Fruit fly (Drosophila melanogaster) whole organism, wandering third instar larva: ENCODE results near the gene Lsm12a.

Source experiments
- Abd-B ChIP-seq: fragments of >200 bp; optimal IDR thresholded peaks from 2 replicates; lab custom pipeline; 2017; ENCODE audit warnings: missing biosample characterization, missing genetic modification characterization
- CrebA ChIP-seq: fragments of 200-800 bp; sonication (Bioruptor generic); optimal IDR thresholded peaks from 2 replicates; lab custom pipeline; 2016; ENCODE audit warnings: missing biosample characterization, mild to moderate bottlenecking, missing genetic modification characterization, borderline replicate concordance
- Dfd ChIP-seq: fragments of >200 bp; optimal IDR thresholded peaks from 2 replicates; lab custom pipeline; 2017; ENCODE audit warnings: missing biosample characterization, missing genetic modification characterization
- Dif ChIP-seq: fragments of 200-275, 200-300 bp; sonication (Bioruptor generic); optimal IDR thresholded peaks from 2 replicates; lab custom pipeline; 2018; ENCODE audit warnings: missing biosample characterization, missing genetic modification characterization; ENCODE audit not compliant: partially characterized antibody
- GATAd ChIP-seq: sonication (Bioruptor generic); optimal IDR thresholded peaks from 2 replicates; lab custom pipeline; 2016; ENCODE audit warnings: missing biosample characterization, missing genetic modification characterization
- HLH106 ChIP-seq: fragments of 200-800 bp; optimal IDR thresholded peaks from 3 replicates; lab custom pipeline; 2019; ENCODE audit warnings: missing biosample characterization, mild to moderate bottlenecking, missing genetic modification characterization, moderate library complexity
- Hnf4 ChIP-seq: fragments of 200-800 bp; sonication (Bioruptor generic); optimal IDR thresholded peaks from 2 replicates; lab custom pipeline; 2016; ENCODE audit warnings: missing biosample characterization, mild to moderate bottlenecking, missing genetic modification characterization
- Hr83 ChIP-seq: fragments of 200-300 bp; sonication (Bioruptor generic); optimal IDR thresholded peaks from 2 replicates; lab custom pipeline; 2016; ENCODE audit warnings: missing biosample characterization, mild to moderate bottlenecking, missing genetic modification characterization, moderate library complexity; ENCODE audit not compliant: poor library complexity, severe bottlenecking
- Jra ChIP-seq: sonication (Bioruptor generic); optimal IDR thresholded peaks from 2 replicates; lab custom pipeline; 2016; ENCODE audit warnings: missing biosample characterization, missing genetic modification characterization
- Mio ChIP-seq: sonication (Bioruptor generic); optimal IDR thresholded peaks from 2 replicates; lab custom pipeline; 2016; ENCODE audit warnings: missing biosample characterization, missing genetic modification characterization
- N ChIP-seq: fragments of >200 bp; optimal IDR thresholded peaks from 2 replicates; lab custom pipeline; 2018; ENCODE audit warnings: missing biosample characterization, missing external identifiers, missing genetic modification characterization
- OdsH ChIP-seq: fragments of 200-800 bp; sonication (Bioruptor generic); optimal IDR thresholded peaks from 2 replicates; lab custom pipeline; 2016; ENCODE audit warnings: missing biosample characterization, mild to moderate bottlenecking, missing genetic modification characterization
- Rel ChIP-seq, 2 experiments: fragments of 200-800 bp; sonication (Bioruptor generic) in 1 of 2; optimal IDR thresholded peaks; 2 replicates in 1 of 2; 3 replicates in 1 of 2; lab custom pipeline; 2016 to 2019; ENCODE audit warnings: mild to moderate bottlenecking in 2 of 2, missing biosample characterization in 2 of 2, missing genetic modification characterization in 2 of 2, moderate library complexity in 1 of 2
- Sp1 ChIP-seq: fragments of 200-800 bp; sonication (Bioruptor generic); optimal IDR thresholded peaks from 3 replicates; lab custom pipeline; 2019; ENCODE audit warnings: missing biosample characterization, mild to moderate bottlenecking, missing genetic modification characterization, moderate library complexity
- Vsx2 ChIP-seq: fragments of 200-300, 225-300 bp; sonication (Bioruptor generic); optimal IDR thresholded peaks from 2 replicates; lab custom pipeline; 2018; ENCODE audit warnings: missing biosample characterization, missing genetic modification characterization; ENCODE audit not compliant: partially characterized antibody
- brk ChIP-seq: fragments of 200-800 bp; sonication (Bioruptor generic); optimal IDR thresholded peaks from 2 replicates; lab custom pipeline; 2016; ENCODE audit warnings: missing biosample characterization, mild to moderate bottlenecking, missing genetic modification characterization
- dl ChIP-seq, 2 experiments: fragments of 175-275, 200-275 bp in 1 of 2; fragments of 200-275 bp in 1 of 2; sonication (Bioruptor generic); optimal IDR thresholded peaks; lab custom pipeline; 2018; ENCODE audit warnings: mild to moderate bottlenecking in 2 of 2, missing biosample characterization in 2 of 2, missing genetic modification characterization in 2 of 2, moderate library complexity in 2 of 2; ENCODE audit not compliant: partially characterized antibody in 2 of 2, insufficient read depth in 1 of 2
- dmrt93B ChIP-seq: fragments of 200-800 bp; sonication (Bioruptor generic); optimal IDR thresholded peaks from 2 replicates; lab custom pipeline; 2018; ENCODE audit warnings: missing biosample characterization, mild to moderate bottlenecking, missing genetic modification characterization
- dsf ChIP-seq: sonication (Bioruptor generic); optimal IDR thresholded peaks from 2 replicates; lab custom pipeline; 2016; ENCODE audit warnings: missing biosample characterization, missing genetic modification characterization, borderline replicate concordance
- ey ChIP-seq: fragments of 200-800 bp; sonication (Bioruptor generic); optimal IDR thresholded peaks from 2 replicates; lab custom pipeline; 2016; ENCODE audit warnings: missing biosample characterization, missing genetic modification characterization
- foxo ChIP-seq, 2 experiments: fragments of 200-800 bp; sonication (Bioruptor generic); optimal IDR thresholded peaks; 2 replicates in 1 of 2; 3 replicates in 1 of 2; lab custom pipeline; 2016 to 2017; ENCODE audit warnings: missing biosample characterization in 2 of 2, missing genetic modification characterization in 2 of 2
- fru ChIP-seq: fragments of 200-800 bp; sonication (Bioruptor generic); optimal IDR thresholded peaks from 3 replicates; lab custom pipeline; 2016; ENCODE audit warnings: missing biosample characterization, mild to moderate bottlenecking, missing genetic modification characterization
- h ChIP-seq: fragments of 200-800 bp; sonication (Bioruptor generic); optimal IDR thresholded peaks from 3 replicates; lab custom pipeline; 2016; ENCODE audit warnings: missing biosample characterization, mild to moderate bottlenecking, missing genetic modification characterization
- jim ChIP-seq: fragments of 175-275, 200-325 bp; sonication (Bioruptor generic); optimal IDR thresholded peaks from 2 replicates; lab custom pipeline; 2016; ENCODE audit warnings: missing biosample characterization, mild to moderate bottlenecking, missing genetic modification characterization
- lola ChIP-seq: fragments of >200 bp; optimal IDR thresholded peaks from 2 replicates; lab custom pipeline; 2017; ENCODE audit warnings: missing biosample characterization, missing genetic modification characterization
- pan ChIP-seq: fragments of >200 bp; optimal IDR thresholded peaks from 2 replicates; lab custom pipeline; 2017
- psq ChIP-seq: fragments of 200-800 bp; sonication (Bioruptor generic); optimal IDR thresholded peaks from 3 replicates; lab custom pipeline; 2017; ENCODE audit warnings: missing biosample characterization, mild to moderate bottlenecking, missing genetic modification characterization, moderate library complexity
- rgr ChIP-seq: fragments of 200-800 bp; sonication (Bioruptor generic); optimal IDR thresholded peaks from 3 replicates; lab custom pipeline; 2016; ENCODE audit warnings: missing biosample characterization, mild to moderate bottlenecking, missing genetic modification characterization
- sage ChIP-seq: fragments of 200-800 bp; sonication (Bioruptor generic); optimal IDR thresholded peaks from 2 replicates; lab custom pipeline; 2016; ENCODE audit warnings: missing biosample characterization, mild to moderate bottlenecking, missing genetic modification characterization
- sv ChIP-seq: fragments of 200-800 bp; sonication (Bioruptor generic); optimal IDR thresholded peaks from 3 replicates; lab custom pipeline; 2016; ENCODE audit warnings: missing biosample characterization, missing genetic modification characterization
- tai ChIP-seq: sonication (Bioruptor generic); optimal IDR thresholded peaks from 2 replicates; lab custom pipeline; 2016; ENCODE audit warnings: missing biosample characterization, missing genetic modification characterization
- usp ChIP-seq: fragments of >200 bp; optimal IDR thresholded peaks from 2 replicates; lab custom pipeline; 2017; ENCODE audit warnings: missing biosample characterization, missing genetic modification characterization
- woc ChIP-seq: sonication (Bioruptor generic); optimal IDR thresholded peaks from 2 replicates; lab custom pipeline; 2016; ENCODE audit warnings: missing biosample characterization, mild to moderate bottlenecking, missing genetic modification characterization

Gene Lsm12a

DNA sequence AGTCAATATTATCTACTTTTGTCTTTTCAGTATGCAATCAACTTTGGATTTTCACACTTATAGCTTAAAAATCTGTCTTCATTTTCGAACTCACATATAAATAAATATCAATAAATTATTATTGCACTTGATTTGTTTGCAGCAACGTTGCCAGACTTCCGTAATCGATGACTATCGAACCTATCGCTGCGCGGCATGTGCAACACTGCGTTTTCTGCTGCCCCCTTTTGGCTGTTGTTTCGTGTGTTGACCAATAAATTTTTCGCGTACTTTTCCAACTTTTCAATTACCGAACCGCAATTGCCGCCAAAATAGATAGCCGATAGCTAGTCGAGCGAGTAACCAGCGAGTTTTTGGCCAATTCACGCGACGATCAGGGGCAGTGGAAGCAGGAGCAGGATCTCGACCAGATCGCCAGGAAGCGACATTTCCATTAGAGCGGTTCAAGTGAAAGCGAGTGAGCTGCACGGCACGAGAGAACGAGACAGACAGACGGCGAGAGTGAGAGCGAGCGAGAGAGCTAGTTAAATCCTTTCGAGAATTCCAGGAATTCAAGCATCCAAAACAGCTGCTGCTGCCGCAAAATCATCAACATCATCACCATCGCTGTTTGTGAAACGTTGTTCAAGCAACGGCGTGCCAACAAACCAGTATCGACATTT is at the start of gene Lsm12a:
Gene Lsm12a (plus strand): TSS at position 201 of the 662 bp plus-strand sequence.
- TF ChIP-seq Rel (GFP tag; optimal IDR thresholded peaks at IDR 0.05; lab: Kevin White, UChicago), result no peak
- peak; percentile 38 for TF ChIP-seq Rel (tag; optimal IDR thresholded peaks at IDR 0.05; lab: Kevin White, UChicago)
- no peak for TF ChIP-seq Mio (GFP tag; lab: Kevin White, UChicago)
- peak; percentile 87 for TF ChIP-seq psq (GFP tag; lab: Kevin White, UChicago)

DNA sequence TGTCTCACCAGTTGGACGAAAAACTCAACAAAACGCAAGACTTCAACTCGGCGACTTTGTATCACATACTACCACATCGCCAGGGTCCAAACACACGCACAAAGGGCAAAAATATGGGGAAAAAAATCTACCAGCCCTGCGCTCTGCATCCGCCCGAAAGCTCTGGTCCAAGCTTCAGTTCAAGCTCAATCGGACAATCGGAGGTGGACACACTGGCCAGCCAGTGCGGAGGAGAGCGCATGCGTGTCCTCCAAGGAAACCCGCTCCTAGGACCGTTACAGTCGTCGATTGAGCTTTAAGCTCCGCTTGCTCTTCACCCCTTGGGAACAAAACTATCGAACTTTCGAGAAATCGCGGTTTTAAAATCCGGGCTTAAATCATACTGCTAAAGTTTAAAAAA is 34.6 kb upstream of the Lsm12a start:
- no peak for TF ChIP-seq usp
- no peak for TF ChIP-seq Hr83 (GFP tag; lab: Kevin White, UChicago)
- TF ChIP-seq brk, result no peak
- no peak for TF ChIP-seq ey (GFP tag; lab: Kevin White, UChicago)
- TF ChIP-seq N, result no peak

- TF ChIP-seq usp (no peak), dmrt93B (no peak), h (GFP tag; lab: Kevin White, UChicago) (no peak), OdsH (no peak), Jra (GFP tag; lab: Kevin White, UChicago) (no peak), ey (GFP tag; lab: Kevin White, UChicago) (no peak), Hnf4 (GFP tag; lab: Kevin White, UChicago) (no peak), dsf (GFP tag; lab: Kevin White, UChicago) (no peak)
Observed at dm6 chrX:11984987-11985386, 33.5 kb upstream of the Lsm12a start, which contains the start of gene cac. TSS of gene cac (minus strand) at chrX:11985087.

dm6 chrX:11987664-11988063 is 30.8 kb upstream of the Lsm12a start, which contains the start of gene gd:
TSS of gene gd (minus strand) at chrX:11987764.
- TF ChIP-seq Sp1 (GFP tag; lab: Kevin White, UChicago) (no peak), tai (no peak), brk (no peak), Vsx2 (GFP tag; lab: Kevin White, UChicago) (no peak), CrebA (no peak), fru (GFP tag; lab: Kevin White, UChicago) (no peak), jim (GFP tag; lab: Kevin White, UChicago) (no peak), HLH106 (tag; lab: Kevin White, UChicago) (no peak), Hr83 (GFP tag; lab: Kevin White, UChicago) (no peak)

dm6 chrX:11988912-11989311 is 29.5 kb upstream of the Lsm12a start, which contains the start of gene tsg:
TSS of gene tsg (minus strand) at chrX:11988948.
- TF ChIP-seq psq (GFP tag; lab: Kevin White, UChicago) (no peak), lola (no peak), CrebA (no peak), Hnf4 (GFP tag; lab: Kevin White, UChicago) (no peak), Dfd (GFP tag; lab: Kevin White, UChicago) (no peak), rgr (GFP tag; lab: Kevin White, UChicago) (no peak), sv (GFP tag; lab: Kevin White, UChicago) (no peak), Mio (GFP tag; lab: Kevin White, UChicago) (no peak), jim (GFP tag; lab: Kevin White, UChicago) (no peak), Hr83 (GFP tag; lab: Kevin White, UChicago) (no peak), sage (GFP tag; lab: Kevin White, UChicago) (no peak), woc (no peak), N (no peak), usp (no peak), OdsH (no peak), foxo (GFP tag; optimal IDR thresholded peaks at IDR 0.05; lab: Kevin White, UChicago) (no peak), Sp1 (GFP tag; lab: Kevin White, UChicago) (no peak), fru (GFP tag; lab: Kevin White, UChicago) (no peak), tai (no peak), dsf (GFP tag; lab: Kevin White, UChicago) (no peak)

- TF ChIP-seq Dif (GFP tag; lab: Kevin White, UChicago), result no peak
- no peak for TF ChIP-seq Vsx2 (GFP tag; lab: Kevin White, UChicago)
- TF ChIP-seq sv (GFP tag; lab: Kevin White, UChicago), result no peak
- no peak for TF ChIP-seq jim (GFP tag; lab: Kevin White, UChicago)
- TF ChIP-seq woc, result no peak
- no peak for TF ChIP-seq dl (GFP tag; optimal IDR thresholded peaks at IDR 0.05; lab: Kevin White, UChicago; ENCODE audit: insufficient read depth in 1 of 2, partially characterized antibody in 2 of 2)
- TF ChIP-seq Jra (GFP tag; lab: Kevin White, UChicago), result no peak
- TF ChIP-seq Hr83 (GFP tag; lab: Kevin White, UChicago), result no peak
- no peak for TF ChIP-seq Abd-B (GFP tag; lab: Kevin White, UChicago)
- no peak for TF ChIP-seq GATAd (GFP tag; lab: Kevin White, UChicago)
- no peak for TF ChIP-seq Dfd (GFP tag; lab: Kevin White, UChicago)
- no peak for TF ChIP-seq pan (lab: Kevin White, UChicago)
- no peak for TF ChIP-seq Hnf4 (GFP tag; lab: Kevin White, UChicago)
Observed at dm6 chrX:11992668-11993067, 25.8 kb upstream of the Lsm12a start, which contains the start of gene CG18130. TSS of gene CG18130 (minus strand) at chrX:11992768.
